Worm (Caenorhabditis elegans) whole organism, young adult: ENCODE results near the gene Y49F6B.12.
"Not testable (repeated sequence)": the region's sequence is repeated elsewhere in the genome, so short reads cannot be mapped to it uniquely, and the experiment has no call there.

Source experiments
- B0019.2 ChIP-seq: fragments of 200-800 bp; sonication (Bioruptor generic); conservative IDR thresholded peaks from 2 replicates; pipeline ENCODE4 v1.3.6; 2022; ENCODE audit warnings: missing genetic modification reagents, missing genetic modification characterization, missing compliant biosample characterization
- B0261.1 ChIP-seq: sonication (generic microtip); optimal IDR thresholded peaks from 2 replicates; lab custom pipeline; 2016; ENCODE audit warnings: mild to moderate bottlenecking, missing genetic modification characterization, moderate library complexity, missing compliant biosample characterization
- D2030.7 ChIP-seq: fragments of 200-800 bp; sonication (Bioruptor generic); IDR thresholded peaks from 2 replicates; pipeline ENCODE4 v1.3.6; 2022; ENCODE audit warnings: missing genetic modification reagents, missing genetic modification characterization, missing compliant biosample characterization
- F22D6.2 ChIP-seq: sonication (generic microtip); optimal IDR thresholded peaks from 2 replicates; lab custom pipeline; 2016; ENCODE audit warnings: mild to moderate bottlenecking, missing genetic modification characterization, missing compliant biosample characterization
- F23B12.7 ChIP-seq: sonication (generic microtip); optimal IDR thresholded peaks from 2 replicates; lab custom pipeline; 2017; ENCODE audit warnings: missing genetic modification characterization, mild to moderate bottlenecking, missing compliant biosample characterization, antibody characterized with exemption, moderate library complexity; ENCODE audit not compliant: insufficient read depth
- F49E8.2 ChIP-seq: sonication (generic microtip); optimal IDR thresholded peaks from 3 replicates; lab custom pipeline; 2017; ENCODE audit warnings: missing genetic modification characterization, mild to moderate bottlenecking, missing compliant biosample characterization, antibody characterized with exemption, moderate library complexity; ENCODE audit not compliant: insufficient read depth
- F57A8.1 ChIP-seq: fragments of 200-800 bp; sonication (Bioruptor generic); optimal IDR thresholded peaks from 2 replicates; lab custom pipeline; 2018; ENCODE audit warnings: mild to moderate bottlenecking, missing genetic modification characterization, moderate library complexity, missing compliant biosample characterization
- ZK185.1 ChIP-seq: sonication (generic microtip); optimal IDR thresholded peaks from 2 replicates; lab custom pipeline; 2016; ENCODE audit warnings: mild to moderate bottlenecking, missing genetic modification characterization, missing compliant biosample characterization; ENCODE audit not compliant: poor library complexity, severe bottlenecking
- aptf-2 ChIP-seq: fragments of 200-800 bp; sonication (Bioruptor generic); conservative IDR thresholded peaks from 2 replicates; pipeline ENCODE4 v1.3.6; 2022; ENCODE audit warnings: missing genetic modification reagents, missing genetic modification characterization, missing compliant biosample characterization
- aptf-3 ChIP-seq: fragments of 200-800 bp; sonication (Bioruptor generic); IDR thresholded peaks from 2 replicates; pipeline ENCODE4 v1.3.6; 2022; ENCODE audit warnings: missing genetic modification characterization, missing compliant biosample characterization
- athp-1 ChIP-seq: sonication (generic microtip); optimal IDR thresholded peaks from 2 replicates; lab custom pipeline; 2017; ENCODE audit warnings: mild to moderate bottlenecking, missing genetic modification characterization, missing compliant biosample characterization
- attf-3 ChIP-seq: fragments of 200-800 bp; sonication (Bioruptor generic); conservative IDR thresholded peaks from 2 replicates; pipeline ENCODE4 v1.3.6; 2022; ENCODE audit warnings: missing genetic modification reagents, missing genetic modification characterization, missing compliant biosample characterization
- bed-2 ChIP-seq: fragments of 200-800 bp; sonication (Bioruptor generic); IDR thresholded peaks from 2 replicates; pipeline ENCODE4 v1.3.6; 2022; ENCODE audit warnings: missing genetic modification reagents, missing genetic modification characterization, missing compliant biosample characterization
- ceh-40 ChIP-seq: fragments of 200-800 bp; sonication (Bioruptor generic); IDR thresholded peaks from 2 replicates; pipeline ENCODE4 v1.3.6; 2022; ENCODE audit warnings: missing genetic modification characterization, missing compliant biosample characterization
- ceh-79 ChIP-seq: sonication (generic microtip); optimal IDR thresholded peaks from 2 replicates; lab custom pipeline; 2017; ENCODE audit warnings: mild to moderate bottlenecking, missing genetic modification characterization, missing compliant biosample characterization
- chd-7 ChIP-seq: sonication (generic microtip); optimal IDR thresholded peaks from 2 replicates; lab custom pipeline; 2016; ENCODE audit warnings: mild to moderate bottlenecking, missing genetic modification characterization, moderate library complexity, missing compliant biosample characterization
- efl-1 ChIP-seq: fragments of 150-350 bp; optimal IDR thresholded peaks from 2 replicates; lab custom pipeline; 2014; ENCODE audit warnings: missing biosample characterization, missing genetic modification reagents, missing genetic modification characterization
- egl-18 ChIP-seq: fragments of 200-800 bp; sonication (Bioruptor generic); IDR thresholded peaks from 2 replicates; pipeline ENCODE4 v1.3.6; 2022; ENCODE audit warnings: missing genetic modification reagents, missing genetic modification characterization, missing compliant biosample characterization
- egrh-3 ChIP-seq: fragments of 200-800 bp; sonication (Bioruptor generic); IDR thresholded peaks from 2 replicates; pipeline ENCODE4 v1.3.6; 2022; ENCODE audit warnings: missing genetic modification reagents, missing genetic modification characterization, missing compliant biosample characterization
- ets-4 ChIP-seq: fragments of 200-800 bp; sonication (Bioruptor generic); optimal IDR thresholded peaks from 2 replicates; lab custom pipeline; 2018; ENCODE audit warnings: mild to moderate bottlenecking, missing genetic modification characterization, missing compliant biosample characterization
- gei-17 ChIP-seq: fragments of 200-800 bp; sonication (Bioruptor generic); optimal IDR thresholded peaks from 2 replicates; lab custom pipeline; 2018; ENCODE audit warnings: mild to moderate bottlenecking, missing genetic modification characterization, missing compliant biosample characterization
- hlh-12 ChIP-seq: sonication (generic microtip); optimal IDR thresholded peaks from 2 replicates; lab custom pipeline; 2016; ENCODE audit warnings: missing genetic modification characterization, missing compliant biosample characterization
- hlh-26 ChIP-seq: fragments of 200-800 bp; sonication (Bioruptor generic); conservative IDR thresholded peaks from 2 replicates; pipeline ENCODE4 v1.3.6; 2022; ENCODE audit warnings: missing genetic modification reagents, missing genetic modification characterization, missing compliant biosample characterization
- hmg-20 ChIP-seq: fragments of 200-800 bp; sonication (Bioruptor generic); IDR thresholded peaks from 2 replicates; pipeline ENCODE4 v1.3.6; 2022; ENCODE audit warnings: missing genetic modification reagents, missing genetic modification characterization, missing compliant biosample characterization
- let-526 ChIP-seq: fragments of 200-800 bp; sonication (Bioruptor generic); IDR thresholded peaks from 2 replicates; pipeline ENCODE4 v1.3.6; 2022; ENCODE audit warnings: missing genetic modification reagents, missing genetic modification characterization, missing compliant biosample characterization
- lin-40 ChIP-seq: sonication (generic microtip); optimal IDR thresholded peaks from 2 replicates; lab custom pipeline; 2016; ENCODE audit warnings: missing genetic modification characterization, mild to moderate bottlenecking, missing compliant biosample characterization, missing genotype, missing genetic modification reagents
- lsy-27 ChIP-seq: sonication (generic microtip); optimal IDR thresholded peaks from 2 replicates; lab custom pipeline; 2017; ENCODE audit warnings: missing genetic modification characterization, mild to moderate bottlenecking, missing compliant biosample characterization, antibody characterized with exemption, missing genotype, borderline replicate concordance; ENCODE audit not compliant: insufficient read depth
- madf-3 ChIP-seq: fragments of 200-800 bp; sonication (Bioruptor generic); IDR thresholded peaks from 2 replicates; pipeline ENCODE4 v1.3.6; 2022; ENCODE audit warnings: missing genetic modification reagents, missing genetic modification characterization, missing compliant biosample characterization
- madf-8 ChIP-seq: fragments of 200-800 bp; sonication (Bioruptor generic); conservative IDR thresholded peaks from 2 replicates; pipeline ENCODE4 v1.3.6; 2022; ENCODE audit warnings: missing genetic modification reagents, missing genetic modification characterization, missing compliant biosample characterization
- nfya-1 ChIP-seq: sonication (generic microtip); optimal IDR thresholded peaks from 2 replicates; lab custom pipeline; 2017; ENCODE audit warnings: antibody characterized with exemption, missing compliant biosample characterization, missing genetic modification characterization, borderline replicate concordance; ENCODE audit not compliant: insufficient read depth
- nfya-2 ChIP-seq: fragments of 200-800 bp; sonication (Bioruptor generic); IDR thresholded peaks from 2 replicates; pipeline ENCODE4 v1.3.6; 2022; ENCODE audit warnings: missing genetic modification reagents, missing genetic modification characterization, missing compliant biosample characterization
- nfyb-1 ChIP-seq: fragments of 200-800 bp; sonication (Bioruptor generic); IDR thresholded peaks from 2 replicates; pipeline ENCODE4 v1.3.6; 2022; ENCODE audit warnings: missing genetic modification reagents, missing genetic modification characterization, missing compliant biosample characterization
- nhr-80 ChIP-seq: sonication (generic microtip); optimal IDR thresholded peaks from 2 replicates; lab custom pipeline; 2016; ENCODE audit warnings: missing genetic modification characterization, missing compliant biosample characterization
- pha-4 ChIP-seq: fragments of 150-350 bp; sonication (generic microtip); optimal IDR thresholded peaks from 2 replicates; lab custom pipeline; 2014; ENCODE audit warnings: missing biosample characterization, missing genetic modification reagents, missing genetic modification characterization
- rcor-1 ChIP-seq: fragments of 200-800 bp; sonication (Bioruptor generic); IDR thresholded peaks from 2 replicates; pipeline ENCODE4 v1.3.6; 2022; ENCODE audit warnings: missing genetic modification reagents, missing genetic modification characterization, missing compliant biosample characterization
- repo-1 ChIP-seq: sonication (generic microtip); optimal IDR thresholded peaks from 2 replicates; lab custom pipeline; 2017; ENCODE audit warnings: mild to moderate bottlenecking, missing genetic modification characterization, missing compliant biosample characterization
- sdz-38 ChIP-seq: sonication (generic microtip); optimal IDR thresholded peaks from 2 replicates; lab custom pipeline; 2016; ENCODE audit warnings: missing genotype, missing genetic modification characterization, missing compliant biosample characterization
- snpc-1.1 ChIP-seq: sonication (generic microtip); optimal IDR thresholded peaks from 2 replicates; lab custom pipeline; 2017; ENCODE audit warnings: missing genetic modification characterization, mild to moderate bottlenecking, missing compliant biosample characterization, antibody characterized with exemption, moderate library complexity, missing genotype, missing genetic modification reagents; ENCODE audit not compliant: insufficient read depth
- tbp1 ChIP-seq: fragments of 200-800 bp; sonication (Bioruptor generic); optimal IDR thresholded peaks from 2 replicates; lab custom pipeline; 2018; ENCODE audit warnings: mild to moderate bottlenecking, missing genetic modification characterization, missing compliant biosample characterization
- tbx-9 ChIP-seq: sonication (generic microtip); optimal IDR thresholded peaks from 2 replicates; lab custom pipeline; 2016; ENCODE audit warnings: borderline replicate concordance, missing genetic modification characterization, inconsistent platforms, missing compliant biosample characterization
- zim-3 ChIP-seq: sonication (generic microtip); optimal IDR thresholded peaks from 2 replicates; lab custom pipeline; 2017; ENCODE audit warnings: mild to moderate bottlenecking, missing genetic modification characterization, moderate library complexity, missing compliant biosample characterization
- ztf-22 ChIP-seq: fragments of 200-800 bp; sonication (Bioruptor generic); optimal IDR thresholded peaks from 2 replicates; lab custom pipeline; 2018; ENCODE audit warnings: mild to moderate bottlenecking, missing genetic modification characterization, moderate library complexity, missing compliant biosample characterization
- ztf-25 ChIP-seq: fragments of 200-800 bp; sonication (Bioruptor generic); IDR thresholded peaks from 2 replicates; pipeline ENCODE4 v1.3.6; 2022; ENCODE audit warnings: missing genetic modification reagents, missing genetic modification characterization, missing compliant biosample characterization
- ztf-28 ChIP-seq: fragments of 200-800 bp; sonication (Bioruptor generic); IDR thresholded peaks from 2 replicates; pipeline ENCODE4 v1.3.6; 2022; ENCODE audit warnings: missing genetic modification reagents, missing genetic modification characterization, missing compliant biosample characterization

Y49F6B.12 gene

ce11 chrII:3499386-3499785, 27.2 kb upstream of the Y49F6B.12 start, which contains the start of gene Y49F6B.9:
Y49F6B.9 (minus strand) TSS chrII:3499387.
- TF ChIP-seq F22D6.2 (tag; lab: Kevin White, UChicago) (no peak), repo-1 (tag; lab: Kevin White, UChicago) (no peak), hlh-12 (tag; lab: Kevin White, UChicago) (no peak), B0261.1 (tag; lab: Kevin White, UChicago) (no peak), zim-3 (tag; lab: Kevin White, UChicago) (no peak), rcor-1 (no peak), efl-1 (GFP tag; lab: Kevin White, UChicago) (peak; percentile 40), madf-3 (no peak), B0019.2 (GFP tag; lab: Robert Waterston, UW) (no peak), hmg-20 (GFP tag; lab: Robert Waterston, UW) (no peak), ceh-79 (tag; lab: Kevin White, UChicago) (no peak), attf-3 (peak; percentile 85), ets-4 (GFP tag; lab: Kevin White, UChicago) (no peak), ztf-22 (no peak), ceh-40 (GFP tag; lab: Robert Waterston, UW) (no peak)

DNA sequence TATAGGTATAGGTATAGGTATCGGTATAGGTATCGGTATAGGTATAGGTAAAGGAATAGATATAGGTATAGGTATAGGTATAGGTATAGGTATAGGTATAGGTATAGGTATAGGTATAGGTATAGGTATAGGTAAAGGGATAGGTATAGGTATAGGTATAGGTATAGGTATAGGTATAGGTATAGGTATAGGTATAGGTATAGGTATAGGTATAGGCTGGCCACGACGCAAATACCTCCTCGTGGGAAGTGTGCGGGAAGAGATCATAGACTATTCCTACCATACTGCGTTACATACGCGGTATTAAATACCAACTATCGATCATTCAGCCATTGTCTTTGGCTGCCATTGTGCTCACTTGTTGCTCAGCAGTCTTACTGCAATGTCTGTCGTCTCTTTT, 18.6 kb upstream of the Y49F6B.12 start, which contains the start of gene fbxb-112:
TSS of gene fbxb-112 (plus strand) at position 301 of the 400 bp plus-strand sequence.
- TF ChIP-seq hlh-26 (GFP tag; lab: Robert Waterston, UW); nhr-80; sdz-38: not testable (repeated sequence)

DNA sequence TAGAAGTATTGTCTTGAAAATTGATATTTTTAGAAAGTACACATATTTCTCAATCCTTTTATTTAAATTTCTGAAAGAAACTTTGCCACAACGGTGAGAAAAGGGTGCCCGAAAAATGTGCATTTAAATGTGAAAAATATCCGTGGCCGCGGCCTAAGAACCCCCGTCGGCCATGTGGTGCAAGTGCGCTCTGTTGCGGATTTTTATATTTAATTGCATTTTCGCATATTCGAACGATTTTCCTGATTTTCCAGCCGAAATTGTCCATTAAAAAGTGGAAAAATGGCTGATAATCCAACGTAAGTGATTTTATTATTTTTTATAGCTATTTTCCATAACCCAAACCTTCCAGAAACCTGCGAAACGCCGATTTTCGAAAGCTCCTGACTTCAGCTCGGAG, 10.0 kb upstream of the Y49F6B.12 start, which contains the start of gene smu-2:
TSS of gene smu-2 (plus strand) at position 178 of the 400 bp plus-strand sequence.
- TF ChIP-seq athp-1 (tag; lab: Kevin White, UChicago) (peak; percentile 70), gei-17 (GFP tag; lab: Kevin White, UChicago) (no peak), F49E8.2 (tag; lab: Kevin White, UChicago) (peak; percentile 1), efl-1 (GFP tag; lab: Kevin White, UChicago) (peak; percentile 11), nfya-1 (no peak), ztf-25 (GFP tag; lab: Robert Waterston, UW) (0 out of 2 replicates have a peak, but pooled peaks have one; percentile 32), ztf-28 (no peak), lsy-27 (tag; lab: Kevin White, UChicago) (no peak), F23B12.7 (no peak), lin-40 (tag; lab: Kevin White, UChicago) (no peak), tbx-9 (no peak), egrh-3 (GFP tag; lab: Robert Waterston, UW) (no peak), egl-18 (GFP tag; lab: Robert Waterston, UW) (no peak), aptf-3 (GFP tag; lab: Robert Waterston, UW) (no peak), bed-2 (no peak), pha-4 (tag; lab: Kevin White, UChicago) (no peak), nfya-2 (GFP tag; lab: Robert Waterston, UW) (no peak), chd-7 (tag; lab: Kevin White, UChicago) (no peak), ceh-79 (tag; lab: Kevin White, UChicago) (no peak), snpc-1.1 (no peak), aptf-2 (GFP tag; lab: Robert Waterston, UW) (peak; percentile 66; the same call in 1 of the 2 replicates), hmg-20 (GFP tag; lab: Robert Waterston, UW) (no peak), nfyb-1 (no peak), ZK185.1 (tag; lab: Kevin White, UChicago) (no peak), tbp1 (GFP tag; lab: Kevin White, UChicago) (peak; percentile 44), attf-3 (no peak; the same call in 1 of the 2 replicates), D2030.7 (0 out of 2 replicates have a peak, but pooled peaks have one; percentile 15), madf-8 (peak; percentile 39), let-526 (GFP tag; lab: Robert Waterston, UW) (0 out of 2 replicates have a peak, but pooled peaks have one; percentile 42), F57A8.1 (GFP tag; lab: Kevin White, UChicago) (no peak)
